Fruit fly (Drosophila melanogaster) whole organism, wandering third instar larva: Measurements from ENCODE around the gene Sur.

ENCODE experiments used
- Sp1 ChIP-seq: fragments of 200-800 bp; sonication (Bioruptor generic); optimal IDR thresholded peaks from 3 replicates; lab custom pipeline; 2019; ENCODE audit warnings: missing biosample characterization, mild to moderate bottlenecking, missing genetic modification characterization, moderate library complexity
- br ChIP-seq: fragments of 200-800 bp; sonication (Bioruptor generic); optimal IDR thresholded peaks from 2 replicates; lab custom pipeline; 2016; ENCODE audit warnings: missing biosample characterization, missing genetic modification characterization
- brk ChIP-seq: fragments of 200-800 bp; sonication (Bioruptor generic); optimal IDR thresholded peaks from 2 replicates; lab custom pipeline; 2016; ENCODE audit warnings: missing biosample characterization, mild to moderate bottlenecking, missing genetic modification characterization
- dl ChIP-seq, 2 experiments: fragments of 175-275, 200-275 bp in 1 of 2; fragments of 200-275 bp in 1 of 2; sonication (Bioruptor generic); optimal IDR thresholded peaks; lab custom pipeline; 2018; ENCODE audit warnings: mild to moderate bottlenecking in 2 of 2, missing biosample characterization in 2 of 2, missing genetic modification characterization in 2 of 2, moderate library complexity in 2 of 2; ENCODE audit not compliant: partially characterized antibody in 2 of 2, insufficient read depth in 1 of 2
- ey ChIP-seq: fragments of 200-800 bp; sonication (Bioruptor generic); optimal IDR thresholded peaks from 2 replicates; lab custom pipeline; 2016; ENCODE audit warnings: missing biosample characterization, missing genetic modification characterization
- fru ChIP-seq: fragments of 200-800 bp; sonication (Bioruptor generic); optimal IDR thresholded peaks from 3 replicates; lab custom pipeline; 2016; ENCODE audit warnings: missing biosample characterization, mild to moderate bottlenecking, missing genetic modification characterization
- h ChIP-seq: fragments of 200-800 bp; sonication (Bioruptor generic); optimal IDR thresholded peaks from 3 replicates; lab custom pipeline; 2016; ENCODE audit warnings: missing biosample characterization, mild to moderate bottlenecking, missing genetic modification characterization
- psq ChIP-seq: fragments of 200-800 bp; sonication (Bioruptor generic); optimal IDR thresholded peaks from 3 replicates; lab custom pipeline; 2017; ENCODE audit warnings: missing biosample characterization, mild to moderate bottlenecking, missing genetic modification characterization, moderate library complexity
- usp ChIP-seq: fragments of >200 bp; optimal IDR thresholded peaks from 2 replicates; lab custom pipeline; 2017; ENCODE audit warnings: missing biosample characterization, missing genetic modification characterization

DNA sequence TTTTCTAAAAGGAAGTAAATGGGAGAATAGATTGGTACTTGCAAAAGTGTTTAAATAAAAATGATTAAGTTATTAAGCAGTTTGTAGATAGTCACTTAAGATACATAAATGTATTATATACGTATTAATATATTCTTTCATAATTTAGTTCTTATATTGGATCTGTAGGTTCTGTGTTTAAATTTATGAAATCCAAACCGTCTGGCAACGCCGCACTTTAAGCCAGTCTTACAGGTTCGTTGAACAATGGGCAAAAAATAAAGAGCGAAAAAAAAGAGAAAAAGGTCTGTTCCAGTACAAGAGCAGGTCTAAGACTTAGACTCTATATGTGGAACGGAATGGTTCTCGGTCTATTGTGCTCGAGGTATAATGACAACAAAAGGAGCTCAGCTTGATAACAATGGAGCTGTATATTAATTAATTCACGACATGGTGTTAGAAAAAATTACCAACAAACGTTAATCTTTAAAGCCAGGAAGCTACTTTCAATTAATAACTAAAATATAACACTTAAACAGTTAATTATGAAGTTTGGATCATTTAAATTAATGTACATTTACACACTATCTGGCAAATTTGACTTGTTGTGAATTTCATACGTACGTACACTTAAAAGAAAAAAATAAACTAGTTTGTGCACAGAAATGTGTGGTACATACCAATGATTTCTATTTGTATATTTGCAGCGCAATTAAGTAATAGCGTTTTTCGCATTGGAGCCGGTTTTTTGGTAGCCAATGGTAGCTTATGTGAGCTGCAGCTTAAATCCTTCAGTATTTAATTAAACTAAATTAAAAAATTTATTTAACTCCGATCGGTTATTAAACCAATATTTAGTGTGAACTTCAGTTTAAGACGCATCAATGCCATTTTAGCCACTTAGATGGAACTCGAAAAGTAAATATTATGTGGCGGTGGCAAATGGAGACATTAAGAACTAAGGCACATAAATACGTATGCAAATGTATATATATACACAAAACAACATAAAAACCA lies 10.2 kb upstream of the Sur start, which contains the start of gene CG5731:
- TF ChIP-seq br (GFP tag; lab: Kevin White, UChicago) (no peak), Sp1 (GFP tag; lab: Kevin White, UChicago) (no peak), brk (GFP tag; lab: Kevin White, UChicago) (no peak), h (GFP tag; lab: Kevin White, UChicago) (no peak), usp (GFP tag; lab: Kevin White, UChicago) (no peak), fru (GFP tag; lab: Kevin White, UChicago) (no peak), dl (GFP tag; optimal IDR thresholded peaks at IDR 0.05; lab: Kevin White, UChicago; ENCODE audit: insufficient read depth in 1 of 2, partially characterized antibody in 2 of 2) (no peak), psq (GFP tag; lab: Kevin White, UChicago) (no peak), ey (no peak)
